Worm (Caenorhabditis elegans): ENCODE measurements around the gene M163.7.
A peak's percentile ranks its signal among the peaks of the same experiment; 100 is the strongest.

ce11 chrX:14507992-14508391 is 43.4 kb downstream of the M163.7 start:
- TF ChIP-seq xbp-1 (tag; optimal IDR thresholded peaks at IDR 0.05) = peak; percentile 1
- TF ChIP-seq ama-1 (optimal IDR thresholded peaks at IDR 0.05) = no peak
- no peak for TF ChIP-seq jun-1 (tag; optimal IDR thresholded peaks at IDR 0.05)
